Fruit fly (Drosophila melanogaster): ENCODE measurements around the gene drpr.

The drpr gene

dm6 chr3L:1711218-1711617 lies 19.7 kb downstream of the drpr start (continued):
- TF ChIP-seq Hr39 (GFP tag; optimal IDR thresholded peaks at IDR 0.05) = peak; percentile 23
- no peak for TF ChIP-seq fd85E (GFP tag; optimal IDR thresholded peaks at IDR 0.05)
- no peak for TF ChIP-seq CG32006 (GFP tag; optimal IDR thresholded peaks at IDR 0.05)
- no peak for TF ChIP-seq Sox102F (GFP tag; optimal IDR thresholded peaks at IDR 0.05)
- TF ChIP-seq svp (GFP tag) = no peak
- TF ChIP-seq CG11902 (GFP tag; optimal IDR thresholded peaks at IDR 0.05) = no peak
- TF ChIP-seq CG9139 (GFP tag; optimal IDR thresholded peaks at IDR 0.05) = no peak
- TF ChIP-seq CG10669 (GFP tag; optimal IDR thresholded peaks at IDR 0.05) = no peak
- TF ChIP-seq ss (GFP tag; optimal IDR thresholded peaks at IDR 0.05) = no peak
- TF ChIP-seq eg (GFP tag; IDR thresholded peaks at IDR 0.05) = no peak
- TF ChIP-seq Hr38 (GFP tag; optimal IDR thresholded peaks at IDR 0.05) = no peak
- no peak for TF ChIP-seq CG15336 (GFP tag; IDR thresholded peaks at IDR 0.05)

- TF ChIP-seq Lpt (GFP tag; optimal IDR thresholded peaks at IDR 0.05) = no peak
- TF ChIP-seq CG4318 (GFP tag; optimal IDR thresholded peaks at IDR 0.05) = no peak
- TF ChIP-seq CG6854 (GFP tag; optimal IDR thresholded peaks at IDR 0.05) = no peak
- TF ChIP-seq salr (GFP tag; optimal IDR thresholded peaks at IDR 0.05) = no peak
- TF ChIP-seq lz (GFP tag; optimal IDR thresholded peaks at IDR 0.05) = peak; percentile 46
- no peak for TF ChIP-seq CG8632 (GFP tag; optimal IDR thresholded peaks at IDR 0.05)
- peak; percentile 53 for TF ChIP-seq Eip75B (GFP tag; optimal IDR thresholded peaks at IDR 0.05)
- peak; percentile 22 for TF ChIP-seq CG1621 (tag; optimal IDR thresholded peaks at IDR 0.05)
- peak; percentile 78 for TF ChIP-seq svp (GFP tag)
- peak; percentile 37 for TF ChIP-seq Smox (GFP tag; optimal IDR thresholded peaks at IDR 0.05)
- TF ChIP-seq Met (GFP tag; optimal IDR thresholded peaks at IDR 0.05) = peak; percentile 28
- TF ChIP-seq Gug (GFP tag; IDR thresholded peaks at IDR 0.05) = no peak
- TF ChIP-seq eg (GFP tag; IDR thresholded peaks at IDR 0.05) = peak; percentile 46; the same call in 1 of the 3 replicates
- TF ChIP-seq esn (GFP tag; optimal IDR thresholded peaks at IDR 0.05) = peak; percentile 11
- TF ChIP-seq dac (GFP tag; optimal IDR thresholded peaks at IDR 0.05) = no peak
- TF ChIP-seq Sox15 (GFP tag; optimal IDR thresholded peaks at IDR 0.05) = no peak
- TF ChIP-seq achi (GFP tag; optimal IDR thresholded peaks at IDR 0.05) = peak; percentile 36
- 0 out of 2 replicates have a peak, but pooled peaks have one; percentile 26 for TF ChIP-seq CG11294 (GFP tag; IDR thresholded peaks at IDR 0.05)
- TF ChIP-seq Ets21C (GFP tag; optimal IDR thresholded peaks at IDR 0.05) = no peak
- TF ChIP-seq CG15336 (GFP tag; IDR thresholded peaks at IDR 0.05) = peak; percentile 34; the same call in 1 of the 2 replicates
- TF ChIP-seq CG7368 (GFP tag; optimal IDR thresholded peaks at IDR 0.05) = peak; percentile 15
- peak; percentile 13 for TF ChIP-seq CG34406 (GFP tag; optimal IDR thresholded peaks at IDR 0.05)
- no peak for TF ChIP-seq CG9139 (GFP tag; optimal IDR thresholded peaks at IDR 0.05)
- TF ChIP-seq CG3032 (tag; optimal IDR thresholded peaks at IDR 0.05) = peak; percentile 15
- peak; percentile 33 for TF ChIP-seq CG31627 (GFP tag; optimal IDR thresholded peaks at IDR 0.05)
- TF ChIP-seq spab (GFP tag; optimal IDR thresholded peaks at IDR 0.05) = no peak
- TF ChIP-seq Sox102F (GFP tag; optimal IDR thresholded peaks at IDR 0.05) = no peak
- no peak for TF ChIP-seq fd85E (GFP tag; optimal IDR thresholded peaks at IDR 0.05)
- TF ChIP-seq CG8119 (GFP tag; IDR thresholded peaks at IDR 0.05) = peak; percentile 50; the same call in 1 of the 3 replicates
- TF ChIP-seq CG11762 (GFP tag; optimal IDR thresholded peaks at IDR 0.05; ENCODE audit: insufficient read depth) = no peak
- no peak for TF ChIP-seq ss (GFP tag; optimal IDR thresholded peaks at IDR 0.05)
- TF ChIP-seq CG11902 (GFP tag; optimal IDR thresholded peaks at IDR 0.05) = peak; percentile 5
- TF ChIP-seq CG32006 (GFP tag; optimal IDR thresholded peaks at IDR 0.05) = peak; percentile 37
- TF ChIP-seq CG6808 (GFP tag; optimal IDR thresholded peaks at IDR 0.05) = peak; percentile 20
- peak; percentile 34 for TF ChIP-seq CG10631 (GFP tag; optimal IDR thresholded peaks at IDR 0.05)
- no peak for TF ChIP-seq dsx (GFP tag; optimal IDR thresholded peaks at IDR 0.05; ENCODE audit: poor library complexity, severe bottlenecking)
- TF ChIP-seq CG10669 (GFP tag; optimal IDR thresholded peaks at IDR 0.05) = peak; percentile 49
- no peak for TF ChIP-seq vri (GFP tag; optimal IDR thresholded peaks at IDR 0.05)
- TF ChIP-seq CG3919 (GFP tag; optimal IDR thresholded peaks at IDR 0.05) = peak; percentile 55
- no peak for TF ChIP-seq net (GFP tag; optimal IDR thresholded peaks at IDR 0.05)
- TF ChIP-seq CG6792 (GFP tag; optimal IDR thresholded peaks at IDR 0.05) = peak; percentile 32
- no peak for TF ChIP-seq Hr38 (GFP tag; optimal IDR thresholded peaks at IDR 0.05)
- peak; percentile 49 for TF ChIP-seq cyc (GFP tag; optimal IDR thresholded peaks at IDR 0.05)
- TF ChIP-seq CG8319 (GFP tag; optimal IDR thresholded peaks at IDR 0.05) = no peak
- TF ChIP-seq Eip93F (GFP tag; optimal IDR thresholded peaks at IDR 0.05) = no peak
- no peak for TF ChIP-seq fkh (GFP tag; optimal IDR thresholded peaks at IDR 0.05)
- TF ChIP-seq Blimp-1 (GFP tag; optimal IDR thresholded peaks at IDR 0.05) = peak; percentile 46
Observed at dm6 chr3L:1710562-1710961, 20.3 kb downstream of the drpr start.
